Worm (Caenorhabditis elegans): ENCODE measurements around the gene dnj-23.

ce11 chrII:9100798-9101197, 7.6 kb downstream of the dnj-23 start, which contains the start of gene T24H10.5:
- no peak for TF ChIP-seq snpc-4 (tag; optimal IDR thresholded peaks at IDR 0.05)
- TF ChIP-seq nhr-23 (tag; optimal IDR thresholded peaks at IDR 0.05) = no peak
- no peak for TF ChIP-seq nhr-28 (tag; optimal IDR thresholded peaks at IDR 0.05)
- TF ChIP-seq nhr-11 (tag; optimal IDR thresholded peaks at IDR 0.05) = no peak
- no peak for TF ChIP-seq ceh-16 (tag; optimal IDR thresholded peaks at IDR 0.05)
- TF ChIP-seq R02D3.7 (tag; optimal IDR thresholded peaks at IDR 0.05) = no peak
- no peak for TF ChIP-seq lin-39 (tag; optimal IDR thresholded peaks at IDR 0.05)

Data from whole organism, L3 larva.